Worm (Caenorhabditis elegans): Measurements from ENCODE around the gene abi-1.
A peak's percentile ranks its signal among the peaks of the same experiment; 100 is the strongest.

Gene abi-1

DNA sequence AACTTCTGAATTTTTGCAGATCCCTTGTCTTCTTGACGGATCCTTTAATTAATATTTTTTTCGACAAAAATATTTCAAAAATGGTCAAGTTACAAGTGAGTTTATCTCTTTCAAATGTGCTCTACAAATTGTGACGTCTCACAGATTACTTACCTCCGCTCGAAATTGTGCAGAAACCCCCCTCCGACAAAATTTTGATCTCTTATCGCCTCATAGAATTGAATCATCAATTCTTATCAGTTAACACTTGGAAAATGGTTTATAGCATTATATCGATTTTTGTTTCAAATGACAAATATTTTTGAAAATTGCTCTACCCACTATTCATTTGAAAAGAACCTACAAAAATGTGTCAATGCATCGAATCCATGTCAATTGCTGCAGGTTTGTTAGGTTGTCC is 42.4 kb upstream of the abi-1 start, which contains the start of gene B0244.10 (continued):
- no peak for TF ChIP-seq mdl-1 (tag; optimal IDR thresholded peaks at IDR 0.05)
- TF ChIP-seq Y48G9A.11 (GFP tag; IDR thresholded peaks at IDR 0.05): no peak
- TF ChIP-seq unc-39 (tag; optimal IDR thresholded peaks at IDR 0.05): no peak
- no peak for TF ChIP-seq pha-4 (GFP tag; IDR thresholded peaks at IDR 0.05)
- no peak for TF ChIP-seq pha-4 (tag; optimal IDR thresholded peaks at IDR 0.05)
- TF ChIP-seq ceh-82 (tag; optimal IDR thresholded peaks at IDR 0.05): no peak
- no peak for TF ChIP-seq zfp-3 (GFP tag; conservative IDR thresholded peaks at IDR 0.05)
- no peak for TF ChIP-seq nhr-10 (tag; optimal IDR thresholded peaks at IDR 0.05)
- TF ChIP-seq php-3 (GFP tag; IDR thresholded peaks at IDR 0.05): peak; percentile 49; the same call in 1 of the 2 replicates
- no peak for TF ChIP-seq T26A8.4 (GFP tag; IDR thresholded peaks at IDR 0.05)
- TF ChIP-seq dpl-1 (GFP tag; optimal IDR thresholded peaks at IDR 0.05): no peak
- TF ChIP-seq ztf-7 (tag; optimal IDR thresholded peaks at IDR 0.05): no peak
- TF ChIP-seq R02D3.7 (tag; optimal IDR thresholded peaks at IDR 0.05): no peak
- no peak for TF ChIP-seq ceh-20 (GFP tag; IDR thresholded peaks at IDR 0.05)
- TF ChIP-seq zip-11 (GFP tag; IDR thresholded peaks at IDR 0.05): no peak
- TF ChIP-seq zag-1 (tag; optimal IDR thresholded peaks at IDR 0.05): no peak
- TF ChIP-seq jun-1 (tag; optimal IDR thresholded peaks at IDR 0.05): no peak
- no peak for TF ChIP-seq D1046.2 (GFP tag; IDR thresholded peaks at IDR 0.05)
- TF ChIP-seq aha-1 (tag): no peak
- TF ChIP-seq daf-19 (GFP tag; conservative IDR thresholded peaks at IDR 0.05): no peak
- no peak for TF ChIP-seq duxl-1 (tag; optimal IDR thresholded peaks at IDR 0.05; ENCODE audit: poor library complexity)
- TF ChIP-seq lin-39 (tag; optimal IDR thresholded peaks at IDR 0.05): no peak
- no peak for TF ChIP-seq tag-97 (GFP tag; IDR thresholded peaks at IDR 0.05)
- TF ChIP-seq ctbp-1 (GFP tag; IDR thresholded peaks at IDR 0.05): no peak
- no peak for TF ChIP-seq mdt-29 (GFP tag; IDR thresholded peaks at IDR 0.05)
- no peak for TF ChIP-seq egl-43 (GFP tag; IDR thresholded peaks at IDR 0.05)
- TF ChIP-seq cey-2 (tag; optimal IDR thresholded peaks at IDR 0.05; ENCODE audit: borderline replicate concordance, insufficient read depth): no peak
- no peak for TF ChIP-seq snpc-1.2 (GFP tag; IDR thresholded peaks at IDR 0.05)
- TF ChIP-seq dmd-6 (GFP tag; IDR thresholded peaks at IDR 0.05): peak; percentile 84

DNA sequence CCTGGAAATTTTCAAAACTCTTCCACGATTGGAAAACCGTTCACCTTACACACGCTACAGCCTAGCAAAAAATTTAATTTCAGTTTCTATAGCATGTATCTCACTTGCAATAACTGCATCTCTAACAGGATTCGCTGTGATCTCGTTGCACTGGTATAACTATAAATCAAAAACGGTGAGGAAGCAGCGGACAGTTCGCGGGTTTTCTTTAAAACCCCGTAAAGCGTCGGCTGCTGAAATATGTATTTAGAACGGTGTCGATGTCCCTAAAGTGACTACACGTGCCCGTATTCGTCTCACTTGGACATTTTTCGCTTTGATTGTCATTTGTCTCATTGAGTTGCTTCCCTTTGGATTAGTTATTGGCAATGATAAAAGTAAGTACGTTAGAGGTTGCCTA is 41.8 kb upstream of the abi-1 start:
- TF ChIP-seq tra-1 (GFP tag; IDR thresholded peaks at IDR 0.05) (no peak), ztf-7 (tag; optimal IDR thresholded peaks at IDR 0.05) (no peak), snpc-4 (tag; optimal IDR thresholded peaks at IDR 0.05) (no peak), spr-3 (GFP tag; optimal IDR thresholded peaks at IDR 0.05) (no peak), lin-39 (tag; optimal IDR thresholded peaks at IDR 0.05) (no peak), dve-1 (tag; optimal IDR thresholded peaks at IDR 0.05; ENCODE audit: insufficient read depth) (no peak), unc-62 (GFP tag; optimal IDR thresholded peaks at IDR 0.05 in 1 of 2) (no peak), unc-62 (tag; optimal IDR thresholded peaks at IDR 0.05) (no peak), aha-1 (tag) (peak; percentile 73)

DNA sequence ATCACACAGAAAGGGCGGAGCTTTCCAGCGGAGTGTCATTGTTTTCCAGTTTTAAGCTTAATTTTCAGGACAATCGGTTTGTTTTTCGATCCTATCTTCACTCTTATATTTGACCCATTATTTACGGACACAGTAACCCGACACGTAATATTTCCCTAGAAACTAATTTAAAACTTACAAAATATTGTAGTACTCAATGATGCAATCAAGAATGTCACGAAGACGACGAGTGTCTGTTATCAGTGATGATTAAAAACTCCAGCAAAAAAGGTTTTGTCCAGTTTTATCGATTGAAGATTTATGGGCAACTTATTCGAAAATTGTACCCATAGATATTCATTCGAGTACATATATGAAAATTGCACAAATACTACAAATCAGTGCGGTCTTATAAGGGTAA is 40.4 kb upstream of the abi-1 start, which contains the start of gene B0244.17:
Gene B0244.17, plus strand, starts transcription at position 301 of the 400 bp plus-strand sequence.
- peak; percentile 37 for TF ChIP-seq nhr-28 (tag; optimal IDR thresholded peaks at IDR 0.05)
- no peak for TF ChIP-seq dmd-6 (GFP tag; IDR thresholded peaks at IDR 0.05)
- no peak for TF ChIP-seq T26A8.4 (GFP tag; IDR thresholded peaks at IDR 0.05)
- no peak for TF ChIP-seq nhr-10 (tag; optimal IDR thresholded peaks at IDR 0.05)

DNA sequence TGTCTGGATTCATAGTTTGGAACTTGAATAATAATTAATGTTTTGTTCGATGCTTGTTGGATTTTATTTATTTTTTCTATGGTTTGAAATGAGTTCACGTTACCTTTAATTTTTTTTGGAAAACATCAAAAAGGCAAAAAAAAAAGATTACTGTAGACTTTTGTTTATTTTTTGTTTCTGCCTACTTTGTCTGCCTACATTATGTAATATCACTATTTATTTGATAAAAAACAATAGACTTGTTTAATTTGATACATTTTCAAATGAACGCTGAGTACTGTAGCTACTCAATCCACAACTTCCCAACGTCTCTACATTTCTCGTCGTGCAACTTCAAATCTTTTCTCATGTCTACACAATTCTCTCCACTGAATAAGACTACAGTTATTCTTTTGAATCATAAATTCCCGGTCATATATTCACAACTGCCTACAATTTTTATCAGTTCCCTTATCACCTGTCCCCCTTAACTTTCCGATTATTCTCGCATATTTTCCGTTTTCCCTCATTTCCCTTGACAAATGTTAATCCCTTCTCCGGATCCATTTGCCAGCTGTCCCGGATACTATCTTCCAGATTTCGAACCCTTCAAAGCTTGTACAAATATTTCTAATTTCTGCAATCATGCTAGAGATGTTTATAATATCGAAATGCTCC is 38.6 kb upstream of the abi-1 start, which contains the start of the genes B0244.9 and B0244.7:
Gene B0244.9, minus strand, starts transcription at position 51 of the 657 bp plus-strand sequence.
Gene B0244.7, plus strand, starts transcription at position 522 of the 657 bp plus-strand sequence.
- no peak for TF ChIP-seq zag-1 (tag; optimal IDR thresholded peaks at IDR 0.05)
- no peak for TF ChIP-seq hif-1 (tag; optimal IDR thresholded peaks at IDR 0.05)
- TF ChIP-seq pqm-1 (tag; optimal IDR thresholded peaks at IDR 0.05): peak; percentile 56
- no peak for TF ChIP-seq nhr-76 (tag; optimal IDR thresholded peaks at IDR 0.05)
- no peak for TF ChIP-seq zfp-3 (GFP tag; conservative IDR thresholded peaks at IDR 0.05)
- peak; percentile 62 for TF ChIP-seq nhr-28 (tag; optimal IDR thresholded peaks at IDR 0.05)
- TF ChIP-seq hlh-30 (tag; optimal IDR thresholded peaks at IDR 0.05; ENCODE audit: insufficient read depth): no peak
- TF ChIP-seq ces-1 (GFP tag; optimal IDR thresholded peaks at IDR 0.05): no peak
- TF ChIP-seq lin-39 (tag; optimal IDR thresholded peaks at IDR 0.05): no peak
